ENCODE assay signal across 5 worm cellular contexts in genomic region chrIV:12840348-12840747, ce11.
TF ChIP-seq lines count a peak whose summit lies in the region.

No protein-coding gene starts in this region.

TF ChIP-seq in whole organism, L1 larva, 84 proteins besides CTCF, POLR2A, EP300 and RAD21 (continues in another document):
- TF ChIP-seq efl-1 (optimal IDR thresholded peaks at IDR 0.05; lab: Kevin White, UChicago) = peak in 1 of 2 experiments; percentile 16
- TF ChIP-seq efl-1 (GFP tag; optimal IDR thresholded peaks at IDR 0.05 in 1 of 2; lab: Kevin White, UChicago) = peak in 1 of 2 experiments; percentile 73
- peak in 1 of 3 experiments; percentile 29 for TF ChIP-seq dpl-1 (GFP tag; optimal IDR thresholded peaks at IDR 0.05; lab: Kevin White, UChicago)
- TF ChIP-seq nhr-85 (tag; lab: Kevin White, UChicago) = peak; percentile 18
- TF ChIP-seq irx-1 (tag; optimal IDR thresholded peaks at IDR 0.05; lab: Kevin White, UChicago) = peak; percentile 5
- no peak for TF ChIP-seq mdl-1 (tag; optimal IDR thresholded peaks at IDR 0.05; lab: Kevin White, UChicago)
- peak; percentile 83 for TF ChIP-seq lin-14 (GFP tag; optimal IDR thresholded peaks at IDR 0.05; lab: Kevin White, UChicago)
- peak; percentile 32 for TF ChIP-seq tbx-2 (tag; optimal IDR thresholded peaks at IDR 0.05; lab: Kevin White, UChicago)
- TF ChIP-seq lin-15B (tag; optimal IDR thresholded peaks at IDR 0.05; lab: Kevin White, UChicago) = no peak
- peak; percentile 28 for TF ChIP-seq mep-1 (tag; optimal IDR thresholded peaks at IDR 0.05; lab: Kevin White, UChicago)
- no peak for TF ChIP-seq pax-3 (tag; optimal IDR thresholded peaks at IDR 0.05; lab: Kevin White, UChicago)
- peak; percentile 30 for TF ChIP-seq nhr-71 (tag; optimal IDR thresholded peaks at IDR 0.05; lab: Kevin White, UChicago)
- peak; percentile 51 for TF ChIP-seq snu-23 (GFP tag; optimal IDR thresholded peaks at IDR 0.05; lab: Kevin White, UChicago)
- peak in 2 of 3 experiments; percentile 13 to 16 for TF ChIP-seq ceh-82 (tag; optimal IDR thresholded peaks at IDR 0.05; lab: Kevin White, UChicago)
- no peak for TF ChIP-seq dsc-1 (tag; optimal IDR thresholded peaks at IDR 0.05; lab: Kevin White, UChicago)
- no peak for TF ChIP-seq ama-1 (optimal IDR thresholded peaks at IDR 0.05; lab: Kevin White, UChicago)
- TF ChIP-seq grh-1 (GFP tag; IDR thresholded peaks at IDR 0.05; lab: Robert Waterston, UW) = peak; percentile 15; the same call in 1 of the 2 replicates
- no peak for TF ChIP-seq egl-13 (tag; optimal IDR thresholded peaks at IDR 0.05; lab: Kevin White, UChicago)

TF ChIP-seq in whole organism, L2 larva, 48 proteins besides CTCF, POLR2A, EP300 and RAD21:
- TF ChIP-seq F13H6.1 (tag; optimal IDR thresholded peaks at IDR 0.05; lab: Kevin White, UChicago) = peak; percentile 49
- peak; percentile 17 for TF ChIP-seq nhr-25 (tag; optimal IDR thresholded peaks at IDR 0.05; lab: Kevin White, UChicago)
- peak; percentile 39 for TF ChIP-seq sem-4 (tag; optimal IDR thresholded peaks at IDR 0.05; lab: Kevin White, UChicago)
- TF ChIP-seq sma-9 (GFP tag; optimal IDR thresholded peaks at IDR 0.05; lab: Kevin White, UChicago) = peak; percentile 32
- no peak for TF ChIP-seq sma-9 (tag; optimal IDR thresholded peaks at IDR 0.05; lab: Kevin White, UChicago)
- no peak for TF ChIP-seq unc-55 (GFP tag; optimal IDR thresholded peaks at IDR 0.05; lab: Kevin White, UChicago)
- peak; percentile 11 for TF ChIP-seq blmp-1 (tag; optimal IDR thresholded peaks at IDR 0.05; lab: Kevin White, UChicago; ENCODE audit: insufficient read depth)
- peak; percentile 38 for TF ChIP-seq fos-1 (tag; optimal IDR thresholded peaks at IDR 0.05; lab: Kevin White, UChicago)
- TF ChIP-seq nhr-129 (tag; optimal IDR thresholded peaks at IDR 0.05; lab: Kevin White, UChicago) = peak; percentile 41
- TF ChIP-seq ceh-82 (tag; optimal IDR thresholded peaks at IDR 0.05; lab: Kevin White, UChicago) = no peak
- no peak for TF ChIP-seq ZK546.5 (tag; optimal IDR thresholded peaks at IDR 0.05; lab: Kevin White, UChicago)
- no peak for TF ChIP-seq zag-1 (tag; optimal IDR thresholded peaks at IDR 0.05; lab: Kevin White, UChicago)

TF ChIP-seq in whole organism, L3 larva, 47 proteins besides CTCF, POLR2A, EP300 and RAD21:
- TF ChIP-seq pha-4 (tag; optimal IDR thresholded peaks at IDR 0.05; lab: Kevin White, UChicago) (peak; percentile 62), eor-1 (tag; optimal IDR thresholded peaks at IDR 0.05; lab: Kevin White, UChicago) (no peak), nfya-1 (tag; optimal IDR thresholded peaks at IDR 0.05; lab: Kevin White, UChicago; ENCODE audit: insufficient read depth) (peak; percentile 17), nhr-77 (tag; optimal IDR thresholded peaks at IDR 0.05; lab: Kevin White, UChicago) (no peak), elt-2 (tag; optimal IDR thresholded peaks at IDR 0.05; lab: Kevin White, UChicago) (peak; percentile 17), daf-12 (tag; optimal IDR thresholded peaks at IDR 0.05; lab: Kevin White, UChicago) (no peak), hmg-11 (tag; optimal IDR thresholded peaks at IDR 0.05; lab: Kevin White, UChicago) (peak; percentile 40), lsy-12 (tag; optimal IDR thresholded peaks at IDR 0.05; lab: Kevin White, UChicago) (no peak), nhr-76 (tag; optimal IDR thresholded peaks at IDR 0.05; lab: Kevin White, UChicago) (no peak), sea-2 (GFP tag; optimal IDR thresholded peaks at IDR 0.05; lab: Kevin White, UChicago) (no peak), nhr-25 (tag; optimal IDR thresholded peaks at IDR 0.05; lab: Kevin White, UChicago) (peak; percentile 5)

TF ChIP-seq in whole organism, L4 larva, 104 proteins besides CTCF, POLR2A, EP300 and RAD21 (continues in another document):
- no peak for TF ChIP-seq T26A8.4 (GFP tag; IDR thresholded peaks at IDR 0.05; lab: Robert Waterston, UW)
- no peak for TF ChIP-seq ceh-44 (GFP tag; IDR thresholded peaks at IDR 0.05; lab: Robert Waterston, UW)
- peak; percentile 84 for TF ChIP-seq ama-1 (optimal IDR thresholded peaks at IDR 0.05; lab: Kevin White, UChicago)
- peak; percentile 48 for TF ChIP-seq hlh-11 (tag; optimal IDR thresholded peaks at IDR 0.05; lab: Kevin White, UChicago)
- TF ChIP-seq hlh-30 (tag; optimal IDR thresholded peaks at IDR 0.05; lab: Kevin White, UChicago; ENCODE audit: insufficient read depth) = peak; percentile 26
- no peak for TF ChIP-seq ztf-11 (tag; optimal IDR thresholded peaks at IDR 0.05; lab: Kevin White, UChicago)
- TF ChIP-seq lin-13 (GFP tag; optimal IDR thresholded peaks at IDR 0.05; lab: Kevin White, UChicago) = no peak
- no peak for TF ChIP-seq zfp-3 (GFP tag; conservative IDR thresholded peaks at IDR 0.05; lab: Robert Waterston, UW)
- TF ChIP-seq dmd-6 (GFP tag; IDR thresholded peaks at IDR 0.05; lab: Robert Waterston, UW) = 0 out of 2 replicates have a peak, but pooled peaks have one; percentile 26
- TF ChIP-seq lsy-2 (tag; optimal IDR thresholded peaks at IDR 0.05; lab: Kevin White, UChicago) = no peak
- 0 out of 2 replicates have a peak, but pooled peaks have one; percentile 28 for TF ChIP-seq arid-1 (GFP tag; conservative IDR thresholded peaks at IDR 0.05; lab: Robert Waterston, UW)
- TF ChIP-seq lin-1 (GFP tag; IDR thresholded peaks at IDR 0.05; lab: Robert Waterston, UW) = 0 out of 2 replicates have a peak, but pooled peaks have one; percentile 25
- TF ChIP-seq nhr-6 (tag; optimal IDR thresholded peaks at IDR 0.05; lab: Kevin White, UChicago) = no peak
- TF ChIP-seq gei-8 (GFP tag; optimal IDR thresholded peaks at IDR 0.05; lab: Kevin White, UChicago) = no peak
- TF ChIP-seq rbr-2 (tag; optimal IDR thresholded peaks at IDR 0.05; lab: Kevin White, UChicago) = peak; percentile 19
- TF ChIP-seq nhr-42 (GFP tag; IDR thresholded peaks at IDR 0.05; lab: Robert Waterston, UW) = no peak
- no peak for TF ChIP-seq lin-39 (tag; optimal IDR thresholded peaks at IDR 0.05; lab: Kevin White, UChicago)
- TF ChIP-seq spr-3 (GFP tag; optimal IDR thresholded peaks at IDR 0.05; lab: Kevin White, UChicago) = no peak
- no peak for TF ChIP-seq ctbp-1 (GFP tag; IDR thresholded peaks at IDR 0.05; lab: Robert Waterston, UW)
- TF ChIP-seq nhr-237 (tag; optimal IDR thresholded peaks at IDR 0.05; lab: Kevin White, UChicago) = no peak
- TF ChIP-seq ztf-7 (tag; optimal IDR thresholded peaks at IDR 0.05; lab: Kevin White, UChicago) = no peak
- TF ChIP-seq Y75B8A.6 (GFP tag; IDR thresholded peaks at IDR 0.05; lab: Robert Waterston, UW) = no peak; the same call in 1 of the 2 replicates
- no peak for TF ChIP-seq nhr-76 (tag; optimal IDR thresholded peaks at IDR 0.05; lab: Kevin White, UChicago)
- no peak for TF ChIP-seq unc-39 (tag; optimal IDR thresholded peaks at IDR 0.05; lab: Kevin White, UChicago)
- no peak for TF ChIP-seq Y5F2A.4 (GFP tag; optimal IDR thresholded peaks at IDR 0.05; lab: Kevin White, UChicago)
- no peak for TF ChIP-seq nhr-11 (tag; optimal IDR thresholded peaks at IDR 0.05; lab: Kevin White, UChicago)
- peak in 1 of 2 experiments; percentile 37 for TF ChIP-seq mdl-1 (tag; optimal IDR thresholded peaks at IDR 0.05; lab: Kevin White, UChicago)
- TF ChIP-seq lin-38 (GFP tag; IDR thresholded peaks at IDR 0.05; lab: Robert Waterston, UW) = 0 out of 2 replicates have a peak, but pooled peaks have one; percentile 8

TF ChIP-seq in whole organism, young adult, 124 proteins besides CTCF, POLR2A, EP300 and RAD21 (continues in another document):
- TF ChIP-seq mcd-1 (GFP tag; IDR thresholded peaks at IDR 0.05; lab: Robert Waterston, UW) = no peak
- 0 out of 2 replicates have a peak, but pooled peaks have one; percentile 28 for TF ChIP-seq ekl-4 (GFP tag; IDR thresholded peaks at IDR 0.05; lab: Robert Waterston, UW)
- TF ChIP-seq die-1 (tag; optimal IDR thresholded peaks at IDR 0.05; lab: Kevin White, UChicago) = peak; percentile 4
- no peak for TF ChIP-seq Y95B8A.8 (GFP tag; IDR thresholded peaks at IDR 0.05; lab: Robert Waterston, UW)
- TF ChIP-seq dox-1 (GFP tag; IDR thresholded peaks at IDR 0.05; lab: Robert Waterston, UW) = peak; percentile 28; the same call in 1 of the 2 replicates
- no peak for TF ChIP-seq cebp-2 (GFP tag; IDR thresholded peaks at IDR 0.05; lab: Robert Waterston, UW)
- no peak for TF ChIP-seq dpl-1 (GFP tag; optimal IDR thresholded peaks at IDR 0.05; lab: Kevin White, UChicago)
- TF ChIP-seq snpc-4 (GFP tag; optimal IDR thresholded peaks at IDR 0.05; lab: Kevin White, UChicago) = no peak
- TF ChIP-seq snpc-4 (tag; optimal IDR thresholded peaks at IDR 0.05; lab: Kevin White, UChicago) = peak in 1 of 4 experiments; percentile 4
- TF ChIP-seq ztf-28 (GFP tag; IDR thresholded peaks at IDR 0.05; lab: Robert Waterston, UW) = no peak
- no peak for TF ChIP-seq akir-1 (GFP tag; optimal IDR thresholded peaks at IDR 0.05; lab: Kevin White, UChicago)
- TF ChIP-seq nhr-179 (tag; optimal IDR thresholded peaks at IDR 0.05; lab: Kevin White, UChicago) = no peak
- TF ChIP-seq attf-5 (GFP tag; optimal IDR thresholded peaks at IDR 0.05; lab: Kevin White, UChicago) = no peak
- no peak for TF ChIP-seq efl-1 (GFP tag; optimal IDR thresholded peaks at IDR 0.05; lab: Kevin White, UChicago)
- no peak for TF ChIP-seq atf-7 (tag; optimal IDR thresholded peaks at IDR 0.05; lab: Kevin White, UChicago)
- no peak for TF ChIP-seq lin-26 (GFP tag; IDR thresholded peaks at IDR 0.05; lab: Robert Waterston, UW)
- 0 out of 2 replicates have a peak, but pooled peaks have one; percentile 30 for TF ChIP-seq madf-6 (GFP tag; IDR thresholded peaks at IDR 0.05; lab: Robert Waterston, UW)
- TF ChIP-seq ztf-25 (GFP tag; IDR thresholded peaks at IDR 0.05; lab: Robert Waterston, UW) = no peak
- TF ChIP-seq C17E4.6 (GFP tag; IDR thresholded peaks at IDR 0.05; lab: Robert Waterston, UW) = no peak
- no peak for TF ChIP-seq nfya-1 (tag; optimal IDR thresholded peaks at IDR 0.05; lab: Kevin White, UChicago; ENCODE audit: borderline replicate concordance, insufficient read depth)
- TF ChIP-seq F10E7.11 (tag; optimal IDR thresholded peaks at IDR 0.05; lab: Kevin White, UChicago) = no peak
- TF ChIP-seq B0261.1 (tag; optimal IDR thresholded peaks at IDR 0.05; lab: Kevin White, UChicago) = no peak
- no peak for TF ChIP-seq gei-17 (GFP tag; optimal IDR thresholded peaks at IDR 0.05; lab: Kevin White, UChicago)
- peak; percentile 41 for TF ChIP-seq nhr-80 (tag; optimal IDR thresholded peaks at IDR 0.05; lab: Kevin White, UChicago)
- TF ChIP-seq egl-44 (GFP tag; IDR thresholded peaks at IDR 0.05; lab: Robert Waterston, UW) = no peak
- no peak for TF ChIP-seq attf-3 (GFP tag; conservative IDR thresholded peaks at IDR 0.05; lab: Robert Waterston, UW)
- TF ChIP-seq lir-1 (GFP tag; conservative IDR thresholded peaks at IDR 0.05; lab: Robert Waterston, UW) = no peak
- no peak for TF ChIP-seq egl-18 (GFP tag; IDR thresholded peaks at IDR 0.05; lab: Robert Waterston, UW)
- no peak for TF ChIP-seq hlh-26 (GFP tag; conservative IDR thresholded peaks at IDR 0.05; lab: Robert Waterston, UW)
- no peak for TF ChIP-seq Y53G8AR.9 (GFP tag; conservative IDR thresholded peaks at IDR 0.05; lab: Robert Waterston, UW)
- no peak for TF ChIP-seq unc-130 (GFP tag; optimal IDR thresholded peaks at IDR 0.05; lab: Kevin White, UChicago)
- no peak for TF ChIP-seq madf-10 (tag; optimal IDR thresholded peaks at IDR 0.05; lab: Kevin White, UChicago)
